Fruit fly (Drosophila melanogaster) S2 (cell line): ENCODE data around the gene CG4783.

Source experiments
- CG8478 ChIP-seq: fragments of >200 bp; optimal IDR thresholded peaks from 2 replicates; lab custom pipeline; 2018
- CTCF ChIP-seq, 2 experiments: fragments of >200 bp; optimal IDR thresholded peaks; 2 replicates each; lab custom pipeline; 2018

CG4783 gene

dm6 chr3R:19948143-19948542, at the start of gene CG4783:
CG4783 (plus strand) TSS chr3R:19948443.
- no peak for TF ChIP-seq CTCF (optimal IDR thresholded peaks at IDR 0.05; lab: Kevin White, UChicago)
- no peak for TF ChIP-seq CG8478 (lab: Kevin White, UChicago)

- TF ChIP-seq CTCF (optimal IDR thresholded peaks at IDR 0.05; lab: Kevin White, UChicago): no peak
- TF ChIP-seq CG8478 (lab: Kevin White, UChicago): no peak
Observed at dm6 chr3R:19901742-19902141, 46.5 kb upstream of the CG4783 start.

dm6 chr3R:19902328-19902727, 45.9 kb upstream of the CG4783 start:
- no peak for TF ChIP-seq CTCF (optimal IDR thresholded peaks at IDR 0.05; lab: Kevin White, UChicago)
- no peak for TF ChIP-seq CG8478 (lab: Kevin White, UChicago)

- TF ChIP-seq CG8478 (lab: Kevin White, UChicago) (no peak), CTCF (optimal IDR thresholded peaks at IDR 0.05; lab: Kevin White, UChicago) (no peak)
Observed at dm6 chr3R:19902926-19903739, 45.1 kb upstream of the CG4783 start, which contains the start of gene ClpX. ClpX (minus strand) TSS chr3R:19903689.

- TF ChIP-seq CG8478 (lab: Kevin White, UChicago) (no peak), CTCF (optimal IDR thresholded peaks at IDR 0.05; lab: Kevin White, UChicago) (peak in 1 of 2 experiments; percentile 9)
Observed at dm6 chr3R:19904865-19905373, 43.3 kb upstream of the CG4783 start, which contains the start of the genes Surf6 and RhoGAP92B. Surf6 (minus strand) TSS chr3R:19904868. RhoGAP92B (plus strand) TSS chr3R:19905164.

dm6 chr3R:19905932-19906439, 42.3 kb upstream of the CG4783 start:
- TF ChIP-seq CG8478 (lab: Kevin White, UChicago) (no peak), CTCF (optimal IDR thresholded peaks at IDR 0.05; lab: Kevin White, UChicago) (no peak)

dm6 chr3R:19908863-19909343, 39.3 kb upstream of the CG4783 start:
- no peak for TF ChIP-seq CTCF (optimal IDR thresholded peaks at IDR 0.05; lab: Kevin White, UChicago)

dm6 chr3R:19909541-19910182, 38.6 kb upstream of the CG4783 start:
- no peak for TF ChIP-seq CTCF (optimal IDR thresholded peaks at IDR 0.05; lab: Kevin White, UChicago)
- TF ChIP-seq CG8478 (lab: Kevin White, UChicago): no peak

dm6 chr3R:19910302-19911029, 37.8 kb upstream of the CG4783 start:
- TF ChIP-seq CG8478 (lab: Kevin White, UChicago) (no peak), CTCF (optimal IDR thresholded peaks at IDR 0.05; lab: Kevin White, UChicago) (no peak)

- TF ChIP-seq CG8478 (lab: Kevin White, UChicago) (no peak), CTCF (optimal IDR thresholded peaks at IDR 0.05; lab: Kevin White, UChicago) (no peak)
Observed at dm6 chr3R:19911030-19911429, 37.2 kb upstream of the CG4783 start.

dm6 chr3R:19915312-19915711, 32.9 kb upstream of the CG4783 start, which contains the start of the genes Xport-A and Xport-B:
Xport-A (minus strand) TSS chr3R:19915412.
Xport-B (minus strand) TSS chr3R:19915412.
- TF ChIP-seq CTCF (optimal IDR thresholded peaks at IDR 0.05; lab: Kevin White, UChicago) (no peak), CG8478 (lab: Kevin White, UChicago) (no peak)

dm6 chr3R:19917739-19918138, 30.5 kb upstream of the CG4783 start, which contains the start of gene CG4465:
CG4465 (minus strand) TSS chr3R:19917839.
- TF ChIP-seq CG8478 (lab: Kevin White, UChicago) (no peak), CTCF (optimal IDR thresholded peaks at IDR 0.05; lab: Kevin White, UChicago) (no peak)

dm6 chr3R:19918207-19918606, 30.0 kb upstream of the CG4783 start, which contains the start of gene CG4770:
CG4770 (plus strand) TSS chr3R:19918507.
- TF ChIP-seq CTCF (optimal IDR thresholded peaks at IDR 0.05; lab: Kevin White, UChicago): no peak
- no peak for TF ChIP-seq CG8478 (lab: Kevin White, UChicago)

dm6 chr3R:19924331-19924730, 23.9 kb upstream of the CG4783 start:
- TF ChIP-seq CG8478 (lab: Kevin White, UChicago): no peak
- TF ChIP-seq CTCF (optimal IDR thresholded peaks at IDR 0.05; lab: Kevin White, UChicago): no peak
